Worm (Caenorhabditis elegans) whole organism, L4/young adult: ENCODE results near the gene lido-6.

Source experiments
- dao-5 ChIP-seq: sonication (generic microtip); optimal IDR thresholded peaks from 2 replicates; lab custom pipeline; 2016; ENCODE audit warnings: missing genotype, missing genetic modification characterization, moderate library complexity, missing compliant biosample characterization
- him-1 ChIP-seq: sonication (generic microtip); optimal IDR thresholded peaks from 2 replicates; lab custom pipeline; 2016; ENCODE audit warnings: missing genotype, missing genetic modification reagents, missing genetic modification characterization, missing compliant biosample characterization

- TF ChIP-seq dao-5 (tag; lab: Kevin White, UChicago) (no peak), him-1 (tag; lab: Kevin White, UChicago) (no peak)
Observed at ce11 chrX:17063749-17064252, 51.2 kb downstream of the lido-6 start.
